Fruit fly (Drosophila melanogaster): ENCODE results near the gene Abcd3.

Abcd3 gene

DNA sequence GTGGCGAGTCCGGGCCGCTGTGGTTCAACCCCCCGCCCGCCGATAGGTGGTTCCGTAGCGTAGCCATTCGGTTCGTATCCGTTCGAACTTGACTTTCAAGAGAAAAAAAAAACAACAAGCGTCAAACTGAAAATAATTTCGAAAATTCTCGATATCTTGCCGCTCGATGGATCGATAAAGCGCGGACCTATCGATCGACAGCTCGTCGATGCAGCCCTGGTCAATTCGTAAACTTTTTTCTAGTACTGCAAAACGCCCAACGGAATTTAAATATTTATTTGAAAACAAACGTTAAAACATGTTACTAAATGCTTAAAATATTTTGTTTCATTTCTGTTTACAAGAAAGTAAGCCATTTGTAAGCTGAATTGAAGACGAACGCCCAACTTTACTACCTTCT, 11.6 kb downstream of the Abcd3 start (continued):
- TF ChIP-seq NC2α (GFP tag; optimal IDR thresholded peaks at IDR 0.05) (no peak), z (GFP tag; IDR thresholded peaks at IDR 0.05) (no peak)

DNA sequence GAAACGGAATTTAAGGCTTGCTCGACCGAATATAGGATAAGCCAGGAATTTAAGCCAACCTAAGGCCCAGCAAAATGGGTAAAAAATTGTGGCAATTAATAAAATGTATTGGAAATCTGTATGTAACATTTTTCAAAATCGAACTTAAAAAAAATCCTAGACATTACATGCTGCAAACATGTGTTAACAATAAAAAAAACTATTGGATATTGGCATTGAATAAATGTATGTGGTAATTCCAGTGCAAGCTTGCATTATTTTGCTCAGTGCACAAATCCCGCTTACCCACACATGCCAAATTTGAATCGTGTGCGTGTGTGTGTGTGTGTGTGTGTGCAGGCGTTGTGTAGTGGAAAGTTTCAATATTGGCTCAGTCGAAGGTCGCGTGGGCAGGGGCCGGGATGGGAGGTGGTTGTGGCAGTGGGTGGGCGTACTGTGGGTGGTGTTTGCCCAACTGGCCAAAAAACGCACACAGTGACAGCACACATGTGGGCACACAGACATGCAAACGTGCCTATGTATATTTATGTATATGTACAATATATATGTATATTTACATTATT, 13.0 kb downstream of the Abcd3 start:
- TF ChIP-seq CG2116 (GFP tag; optimal IDR thresholded peaks at IDR 0.05) (no peak), CG12659 (GFP tag; optimal IDR thresholded peaks at IDR 0.05) (no peak), CG5245 (GFP tag; optimal IDR thresholded peaks at IDR 0.05) (no peak), CG15479 (GFP tag; optimal IDR thresholded peaks at IDR 0.05) (no peak), E2f2 (GFP tag; IDR thresholded peaks at IDR 0.05) (0 out of 2 replicates have a peak, but pooled peaks have one; percentile 13), zen2 (GFP tag; IDR thresholded peaks at IDR 0.05; ENCODE audit: partially characterized antibody) (no peak), CG4360 (GFP tag; IDR thresholded peaks at IDR 0.05) (no peak), z (GFP tag; IDR thresholded peaks at IDR 0.05) (no peak), Ets65A (GFP tag) (peak; percentile 58), gem (tag; optimal IDR thresholded peaks at IDR 0.05) (peak; percentile 42), sr (GFP tag; IDR thresholded peaks at IDR 0.05) (peak; percentile 63; the same call in 2 of the 3 replicates), sens (GFP tag) (peak; percentile 86), CG4424 (GFP tag; optimal IDR thresholded peaks at IDR 0.05) (peak; percentile 22), hb (GFP tag; IDR thresholded peaks at IDR 0.05; ENCODE audit: partially characterized antibody) (no peak), CG17328 (GFP tag; IDR thresholded peaks at IDR 0.05) (peak; percentile 18; the same call in 1 of the 2 replicates), CG6813 (GFP tag; optimal IDR thresholded peaks at IDR 0.05) (peak; percentile 11), tgo (GFP tag; IDR thresholded peaks at IDR 0.05) (no peak), Xrp1 (GFP tag; IDR thresholded peaks at IDR 0.05) (peak; percentile 40; the same call in 1 of the 2 replicates), CG15514 (GFP tag; optimal IDR thresholded peaks at IDR 0.05) (peak; percentile 22), CG18599 (GFP tag; optimal IDR thresholded peaks at IDR 0.05) (peak; percentile 40), hth (optimal IDR thresholded peaks at IDR 0.05) (no peak), phol (tag; optimal IDR thresholded peaks at IDR 0.05) (peak; percentile 32), ttk (GFP tag; IDR thresholded peaks at IDR 0.05) (no peak), CG10147 (GFP tag; optimal IDR thresholded peaks at IDR 0.05) (peak; percentile 21), CG8944 (GFP tag; optimal IDR thresholded peaks at IDR 0.05) (peak; percentile 35), CG9727 (GFP tag; optimal IDR thresholded peaks at IDR 0.05) (peak; percentile 53), CG10209 (GFP tag; optimal IDR thresholded peaks at IDR 0.05) (peak; percentile 41), ATbp (GFP tag; optimal IDR thresholded peaks at IDR 0.05) (peak; percentile 7), CG12391 (tag; optimal IDR thresholded peaks at IDR 0.05) (peak; percentile 20), Hr3 (GFP tag; optimal IDR thresholded peaks at IDR 0.05) (no peak), pb (GFP tag; optimal IDR thresholded peaks at IDR 0.05) (peak; percentile 6), ems (GFP tag; optimal IDR thresholded peaks at IDR 0.05) (no peak), Trl (optimal IDR thresholded peaks at IDR 0.05) (no peak), Trl (GFP tag; optimal IDR thresholded peaks at IDR 0.05) (peak; percentile 15), Blimp-1 (GFP tag; optimal IDR thresholded peaks at IDR 0.05) (peak; percentile 8), CG10267 (tag; optimal IDR thresholded peaks at IDR 0.05) (peak; percentile 2), dmrt99B (tag; optimal IDR thresholded peaks at IDR 0.05) (peak; percentile 32), CG32532 (GFP tag; IDR thresholded peaks at IDR 0.05) (0 out of 2 replicates have a peak, but pooled peaks have one; percentile 18), CG7556 (GFP tag; optimal IDR thresholded peaks at IDR 0.05) (peak; percentile 52), Meics (GFP tag; optimal IDR thresholded peaks at IDR 0.05) (peak; percentile 30), ham (GFP tag; IDR thresholded peaks at IDR 0.05) (no peak), wek (GFP tag; optimal IDR thresholded peaks at IDR 0.05) (no peak), Med (GFP tag) (peak; percentile 84), CG18011 (GFP tag; optimal IDR thresholded peaks at IDR 0.05) (no peak), MBD-R2 (GFP tag; IDR thresholded peaks at IDR 0.05) (no peak), Eip74EF (GFP tag; optimal IDR thresholded peaks at IDR 0.05) (no peak), chif (GFP tag; optimal IDR thresholded peaks at IDR 0.05) (peak in 1 of 2 experiments; percentile 7)
